Fruit fly (Drosophila melanogaster) whole organism, prepupa: Measurements from ENCODE around the gene CG13065.

Experiments
- Blimp-1 ChIP-seq: fragments of 200-800 bp; sonication (Bioruptor generic); optimal IDR thresholded peaks from 3 replicates; lab custom pipeline; 2017; ENCODE audit warnings: missing biosample characterization, missing genetic modification characterization, mild to moderate bottlenecking, moderate library complexity, missing genetic modification reagents
- CG10631 ChIP-seq: fragments of 200-800 bp; sonication (Bioruptor generic); optimal IDR thresholded peaks from 2 replicates; lab custom pipeline; 2016; ENCODE audit warnings: missing biosample characterization, missing genetic modification characterization
- CG11762 ChIP-seq: fragments of 200-800 bp; sonication (Bioruptor generic); optimal IDR thresholded peaks from 3 replicates; lab custom pipeline; 2016; ENCODE audit warnings: missing biosample characterization, missing genetic modification characterization; ENCODE audit not compliant: insufficient read depth
- CG15336 ChIP-seq: fragments of 200-800 bp; sonication (Bioruptor generic); IDR thresholded peaks from 2 replicates; pipeline ENCODE4 v1.3.6; 2022; ENCODE audit warnings: missing biosample characterization, missing genetic modification characterization
- CG1621 ChIP-seq: fragments of 200-800 bp; sonication (Bioruptor generic); optimal IDR thresholded peaks from 3 replicates; lab custom pipeline; 2018; ENCODE audit warnings: missing biosample characterization, mild to moderate bottlenecking, missing genetic modification characterization
- CG16779 ChIP-seq: fragments of 200-800 bp; sonication (Bioruptor generic); optimal IDR thresholded peaks from 3 replicates; lab custom pipeline; 2017; ENCODE audit warnings: missing biosample characterization, mild to moderate bottlenecking, missing genetic modification characterization
- CG3032 ChIP-seq: fragments of 200-800 bp; optimal IDR thresholded peaks from 2 replicates; lab custom pipeline; 2019; ENCODE audit warnings: missing biosample characterization, mild to moderate bottlenecking, missing genetic modification characterization, moderate library complexity
- CG31627 ChIP-seq: fragments of 200-800 bp; sonication (Bioruptor generic); optimal IDR thresholded peaks from 3 replicates; lab custom pipeline; 2016; ENCODE audit warnings: missing biosample characterization, missing genetic modification characterization
- CG32006 ChIP-seq: fragments of 200-800 bp; sonication (Bioruptor generic); optimal IDR thresholded peaks from 3 replicates; lab custom pipeline; 2017; ENCODE audit warnings: missing biosample characterization, mild to moderate bottlenecking, missing genetic modification characterization
- CG34406 ChIP-seq: fragments of 200-800 bp; sonication (Bioruptor generic); optimal IDR thresholded peaks from 3 replicates; lab custom pipeline; 2016; ENCODE audit warnings: missing biosample characterization, missing genetic modification characterization
- CG3919 ChIP-seq: fragments of 200-800 bp; sonication (Bioruptor generic); optimal IDR thresholded peaks from 3 replicates; lab custom pipeline; 2016; ENCODE audit warnings: missing biosample characterization, missing genetic modification characterization
- CG4318 ChIP-seq: fragments of 200-800 bp; sonication (Bioruptor generic); optimal IDR thresholded peaks from 3 replicates; lab custom pipeline; 2017; ENCODE audit warnings: missing biosample characterization, mild to moderate bottlenecking, missing genetic modification characterization
- CG6163 ChIP-seq: fragments of 200-800 bp; sonication (Bioruptor generic); IDR thresholded peaks from 3 replicates; pipeline ENCODE4 v1.3.6; 2022; ENCODE audit warnings: missing biosample characterization, missing genetic modification characterization
- CG6276 ChIP-seq: fragments of 200-800 bp; sonication (Bioruptor generic); optimal IDR thresholded peaks from 2 replicates; lab custom pipeline; 2017; ENCODE audit warnings: missing biosample characterization, mild to moderate bottlenecking, missing genetic modification characterization
- CG6792 ChIP-seq: fragments of 200-800 bp; sonication (Bioruptor generic); optimal IDR thresholded peaks from 3 replicates; lab custom pipeline; 2016; ENCODE audit warnings: missing biosample characterization, missing genetic modification characterization
- CG6808 ChIP-seq: fragments of 200-800 bp; sonication (Bioruptor generic); optimal IDR thresholded peaks from 3 replicates; lab custom pipeline; 2017; ENCODE audit warnings: missing biosample characterization, missing genetic modification characterization, mild to moderate bottlenecking, moderate library complexity, missing genetic modification reagents
- CG7368 ChIP-seq: fragments of 200-800 bp; sonication (Bioruptor generic); optimal IDR thresholded peaks from 3 replicates; lab custom pipeline; 2016; ENCODE audit warnings: missing biosample characterization, missing genetic modification characterization
- CG8119 ChIP-seq: fragments of 200-800 bp; sonication (Bioruptor generic); IDR thresholded peaks from 3 replicates; pipeline ENCODE4 v1.3.6; 2022; ENCODE audit warnings: missing biosample characterization, missing genetic modification characterization
- CG8319 ChIP-seq: fragments of 200-800 bp; sonication (Bioruptor generic); optimal IDR thresholded peaks from 3 replicates; lab custom pipeline; 2016; ENCODE audit warnings: missing biosample characterization, missing genetic modification characterization
- CG9139 ChIP-seq: fragments of 200-800 bp; sonication (Bioruptor generic); optimal IDR thresholded peaks from 3 replicates; lab custom pipeline; 2017; ENCODE audit warnings: missing biosample characterization, mild to moderate bottlenecking, missing genetic modification characterization
- Eip75B ChIP-seq: fragments of 200-800 bp; sonication (Bioruptor generic); optimal IDR thresholded peaks from 3 replicates; lab custom pipeline; 2016; ENCODE audit warnings: missing biosample characterization, missing genetic modification characterization
- Eip78C ChIP-seq: fragments of 200-800 bp; sonication (Bioruptor generic); peaks from one replicate; lab custom pipeline; 2016; ENCODE audit warnings: missing biosample characterization, missing genetic modification characterization
- Eip93F ChIP-seq: fragments of 200-800 bp; sonication (Bioruptor generic); optimal IDR thresholded peaks from 2 replicates; lab custom pipeline; 2016; ENCODE audit warnings: missing biosample characterization, mild to moderate bottlenecking, missing genetic modification characterization
- Ets21C ChIP-seq: fragments of 200-800 bp; sonication (Bioruptor generic); optimal IDR thresholded peaks from 3 replicates; lab custom pipeline; 2016; ENCODE audit warnings: missing biosample characterization, missing genetic modification characterization
- Ets96B ChIP-seq: fragments of 200-800 bp; optimal IDR thresholded peaks from 2 replicates; lab custom pipeline; 2019; ENCODE audit warnings: missing biosample characterization, mild to moderate bottlenecking, missing genetic modification characterization, moderate library complexity
- Gug ChIP-seq: fragments of 200-800 bp; sonication (Bioruptor generic); IDR thresholded peaks from 2 replicates; pipeline ENCODE4 v1.3.6; 2022; ENCODE audit warnings: missing biosample characterization, missing genetic modification characterization
- Hr38 ChIP-seq: sonication (Bioruptor generic); optimal IDR thresholded peaks from 2 replicates; lab custom pipeline; 2016; ENCODE audit warnings: missing biosample characterization, missing genetic modification characterization
- OdsH ChIP-seq: fragments of 200-800 bp; sonication (Bioruptor generic); optimal IDR thresholded peaks from 3 replicates; lab custom pipeline; 2016; ENCODE audit warnings: missing biosample characterization, missing genetic modification characterization
- Smox ChIP-seq: fragments of 200-800 bp; sonication (Bioruptor generic); optimal IDR thresholded peaks from 3 replicates; lab custom pipeline; 2016; ENCODE audit warnings: missing biosample characterization, missing genetic modification characterization
- Sox102F ChIP-seq: fragments of 200-800 bp; sonication (Bioruptor generic); optimal IDR thresholded peaks from 2 replicates; lab custom pipeline; 2016; ENCODE audit warnings: missing biosample characterization, mild to moderate bottlenecking, missing genetic modification characterization
- Sox14 ChIP-seq: fragments of 200-800 bp; sonication (Bioruptor generic); optimal IDR thresholded peaks from 3 replicates; lab custom pipeline; 2016; ENCODE audit warnings: missing biosample characterization, missing genetic modification characterization
- achi ChIP-seq: fragments of 200-800 bp; sonication (Bioruptor generic); optimal IDR thresholded peaks from 3 replicates; lab custom pipeline; 2016; ENCODE audit warnings: missing biosample characterization, missing genetic modification characterization
- acj6 ChIP-seq: fragments of 200-800 bp; sonication (Bioruptor generic); optimal IDR thresholded peaks from 3 replicates; lab custom pipeline; 2016; ENCODE audit warnings: missing biosample characterization, missing genetic modification characterization
- cyc ChIP-seq: fragments of 200-800 bp; sonication (Bioruptor generic); optimal IDR thresholded peaks from 3 replicates; lab custom pipeline; 2016; ENCODE audit warnings: missing biosample characterization, missing genetic modification characterization
- dsx ChIP-seq: fragments of 200-800 bp; optimal IDR thresholded peaks from 3 replicates; lab custom pipeline; 2019; ENCODE audit warnings: missing biosample characterization, mild to moderate bottlenecking, missing genetic modification characterization, moderate library complexity; ENCODE audit not compliant: poor library complexity, severe bottlenecking
- esn ChIP-seq: fragments of 200-800 bp; sonication (Bioruptor generic); optimal IDR thresholded peaks from 2 replicates; lab custom pipeline; 2016; ENCODE audit warnings: missing biosample characterization, mild to moderate bottlenecking, missing genetic modification characterization, moderate library complexity
- fd59A ChIP-seq: fragments of 200-800 bp; sonication (Bioruptor generic); optimal IDR thresholded peaks from 2 replicates; lab custom pipeline; 2017; ENCODE audit warnings: missing biosample characterization, mild to moderate bottlenecking, missing genetic modification characterization, missing genetic modification reagents
- fd85E ChIP-seq: fragments of 200-800 bp; sonication (Bioruptor generic); optimal IDR thresholded peaks from 3 replicates; lab custom pipeline; 2016; ENCODE audit warnings: missing biosample characterization, missing genetic modification characterization
- fkh ChIP-seq: fragments of 200-800 bp; sonication (Bioruptor generic); optimal IDR thresholded peaks from 3 replicates; lab custom pipeline; 2017; ENCODE audit warnings: missing biosample characterization, mild to moderate bottlenecking, missing genetic modification characterization, moderate library complexity
- net ChIP-seq: fragments of 200-800 bp; sonication (Bioruptor generic); optimal IDR thresholded peaks from 3 replicates; lab custom pipeline; 2016; ENCODE audit warnings: missing biosample characterization, missing genetic modification characterization
- pdm3 ChIP-seq: fragments of 200-800 bp; sonication (Bioruptor generic); optimal IDR thresholded peaks from 3 replicates; lab custom pipeline; 2016; ENCODE audit warnings: missing biosample characterization, missing genetic modification characterization
- salr ChIP-seq, 2 experiments: fragments of 200-800 bp; sonication (Bioruptor generic); optimal IDR thresholded peaks; 3 replicates each; lab custom pipeline; 2016 to 2018; ENCODE audit warnings: missing biosample characterization in 2 of 2, missing genetic modification characterization in 2 of 2, mild to moderate bottlenecking in 1 of 2
- spab ChIP-seq: fragments of 200-800 bp; sonication (Bioruptor generic); optimal IDR thresholded peaks from 2 replicates; lab custom pipeline; 2017; ENCODE audit warnings: missing biosample characterization, mild to moderate bottlenecking, missing genetic modification characterization, missing genetic modification reagents
- ss ChIP-seq, 2 experiments: fragments of 200-800 bp; sonication (Bioruptor generic); optimal IDR thresholded peaks; 2 replicates in 1 of 2; 3 replicates in 1 of 2; lab custom pipeline; 2017 to 2018; ENCODE audit warnings: mild to moderate bottlenecking in 2 of 2, missing biosample characterization in 2 of 2, missing genetic modification characterization in 2 of 2, moderate library complexity in 1 of 2
- svp ChIP-seq: fragments of 200-800 bp; sonication (Bioruptor generic); peaks from one replicate; lab custom pipeline; 2016; ENCODE audit warnings: missing biosample characterization, missing genetic modification characterization
- topi ChIP-seq: fragments of 200-800 bp; sonication (Bioruptor generic); optimal IDR thresholded peaks from 3 replicates; lab custom pipeline; 2016; ENCODE audit warnings: missing biosample characterization, missing genetic modification characterization
- vri ChIP-seq: fragments of 200-800 bp; sonication (Bioruptor generic); optimal IDR thresholded peaks from 3 replicates; lab custom pipeline; 2016; ENCODE audit warnings: missing biosample characterization, mild to moderate bottlenecking, missing genetic modification characterization

The CG13065 gene

DNA sequence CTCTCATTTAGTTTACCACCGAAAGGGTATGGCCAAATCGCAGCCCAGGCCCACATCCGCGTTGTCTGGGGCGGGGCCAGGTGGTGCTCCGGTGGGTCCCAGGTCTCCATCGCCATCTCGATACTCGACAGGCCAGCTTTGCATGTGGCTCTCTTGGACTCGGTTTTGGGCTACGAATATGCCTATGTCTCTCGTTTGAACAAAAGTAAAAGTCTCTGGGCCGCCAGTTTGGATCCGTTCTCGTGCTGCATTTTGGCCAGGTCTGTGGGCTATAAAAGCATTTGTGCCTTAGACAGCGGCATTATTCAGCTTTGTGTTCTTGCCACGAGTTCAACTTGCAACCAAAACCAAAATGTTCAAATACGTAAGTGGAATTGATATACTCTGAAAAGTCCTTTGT is at the start of gene CG13065:
Gene CG13065 (plus strand): TSS at position 301 of the 400 bp plus-strand sequence.
- TF ChIP-seq net (GFP tag; lab: Kevin White, UChicago), result no peak
- TF ChIP-seq Sox14, result no peak
- TF ChIP-seq vri (GFP tag; lab: Kevin White, UChicago), result no peak
- no peak for TF ChIP-seq CG6276 (GFP tag; lab: Kevin White, UChicago)
- no peak for TF ChIP-seq acj6 (GFP tag; lab: Kevin White, UChicago)
- no peak for TF ChIP-seq CG6163 (GFP tag; lab: Robert Waterston, UW)
- TF ChIP-seq achi (GFP tag; lab: Kevin White, UChicago), result no peak
- TF ChIP-seq esn (GFP tag; lab: Kevin White, UChicago), result no peak
- TF ChIP-seq CG34406 (GFP tag; lab: Kevin White, UChicago), result no peak
- no peak for TF ChIP-seq CG15336 (GFP tag; lab: Robert Waterston, UW)
- no peak for TF ChIP-seq Gug (GFP tag; lab: Robert Waterston, UW)
- TF ChIP-seq Eip93F (GFP tag; lab: Kevin White, UChicago), result no peak
- no peak for TF ChIP-seq OdsH (GFP tag; lab: Kevin White, UChicago)
- no peak for TF ChIP-seq Hr38 (GFP tag; lab: Kevin White, UChicago)
- no peak for TF ChIP-seq CG7368 (GFP tag; lab: Kevin White, UChicago)
- TF ChIP-seq CG10631 (GFP tag; lab: Kevin White, UChicago), result no peak
- no peak for TF ChIP-seq CG1621 (tag; lab: Kevin White, UChicago)
- no peak for TF ChIP-seq dsx (GFP tag; lab: Kevin White, UChicago)
- no peak for TF ChIP-seq CG6792 (GFP tag; lab: Kevin White, UChicago)

DNA sequence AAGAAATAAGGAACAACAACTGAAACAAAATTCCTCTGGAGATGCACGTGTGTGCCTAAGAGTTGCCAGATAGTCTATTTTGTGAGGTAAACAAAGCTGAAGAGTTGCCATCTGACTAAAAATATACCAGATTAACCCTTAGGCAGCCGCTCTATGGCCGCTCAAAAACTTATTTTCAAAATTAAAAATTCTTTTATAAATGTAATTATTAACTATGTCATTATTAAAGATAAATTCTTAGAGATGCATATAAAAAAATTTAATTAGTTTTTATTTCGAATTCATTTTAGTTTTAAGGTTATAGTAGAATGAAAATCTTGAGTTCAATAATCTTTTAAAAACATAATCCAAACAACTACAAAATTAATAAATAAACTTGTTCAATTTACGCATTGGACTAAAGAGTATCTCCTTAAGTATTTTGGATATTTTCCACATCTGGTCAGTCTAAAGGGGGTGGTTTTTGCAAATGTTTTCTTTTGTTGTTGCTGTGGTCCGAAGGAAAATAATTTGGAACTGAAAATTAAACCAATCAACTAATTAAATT is 48.5 kb upstream of the CG13065 start, which contains the start of gene Tmx3:
Gene Tmx3 (plus strand): TSS at position 442 of the 547 bp plus-strand sequence.
- TF ChIP-seq CG3919 (GFP tag; lab: Kevin White, UChicago) (peak; percentile 55), Blimp-1 (GFP tag; lab: Kevin White, UChicago) (peak; percentile 42), net (GFP tag; lab: Kevin White, UChicago) (peak; percentile 75), topi (GFP tag; lab: Kevin White, UChicago) (peak; percentile 72), CG31627 (GFP tag; lab: Kevin White, UChicago) (peak; percentile 74), pdm3 (GFP tag; lab: Kevin White, UChicago) (peak; percentile 80), CG7368 (GFP tag; lab: Kevin White, UChicago) (peak; percentile 39), CG15336 (GFP tag; lab: Robert Waterston, UW) (peak; percentile 85), spab (GFP tag; lab: Kevin White, UChicago) (no peak), CG16779 (tag; lab: Kevin White, UChicago) (no peak), CG32006 (GFP tag; lab: Kevin White, UChicago) (peak; percentile 86), Sox14 (peak; percentile 69), fd59A (GFP tag; lab: Kevin White, UChicago) (peak; percentile 52), CG11762 (peak; percentile 41), salr (GFP tag; optimal IDR thresholded peaks at IDR 0.05; lab: Kevin White, UChicago) (peak; percentile 50 to 87), CG6276 (GFP tag; lab: Kevin White, UChicago) (no peak), CG1621 (tag; lab: Kevin White, UChicago) (no peak), CG8319 (GFP tag; lab: Kevin White, UChicago) (peak; percentile 44), fd85E (GFP tag; lab: Kevin White, UChicago) (no peak), ss (GFP tag; optimal IDR thresholded peaks at IDR 0.05; lab: Kevin White, UChicago) (peak in 1 of 2 experiments; percentile 67), fkh (GFP tag; lab: Kevin White, UChicago) (peak; percentile 98), Ets96B (tag; lab: Kevin White, UChicago) (peak; percentile 86), cyc (GFP tag; lab: Kevin White, UChicago) (peak; percentile 74), achi (GFP tag; lab: Kevin White, UChicago) (peak; percentile 78), CG8119 (peak; percentile 84; the same call in 2 of the 3 replicates), CG10631 (GFP tag; lab: Kevin White, UChicago) (peak; percentile 91), CG3032 (tag; lab: Kevin White, UChicago) (peak; percentile 89), Smox (no peak), CG6808 (GFP tag; lab: Kevin White, UChicago) (peak; percentile 53), Eip75B (peak; percentile 67), CG34406 (GFP tag; lab: Kevin White, UChicago) (peak; percentile 82), CG4318 (GFP tag; lab: Kevin White, UChicago) (no peak), Eip78C (peak; percentile 92), Ets21C (peak; percentile 60), CG6163 (GFP tag; lab: Robert Waterston, UW) (peak; percentile 93; the same call in 2 of the 3 replicates), Sox102F (GFP tag; lab: Kevin White, UChicago) (peak; percentile 58), CG9139 (GFP tag; lab: Kevin White, UChicago) (no peak), svp (peak; percentile 90)
